Worm (Caenorhabditis elegans) whole organism, late embryonic: Measurements from ENCODE around the gene elo-2.

Source experiments
- F13H6.1 ChIP-seq: sonication (generic microtip); optimal IDR thresholded peaks from 2 replicates; lab custom pipeline; 2016; ENCODE audit warnings: missing genetic modification characterization, missing compliant biosample characterization
- fkh-6 ChIP-seq: sonication (generic microtip); optimal IDR thresholded peaks from 2 replicates; lab custom pipeline; 2016; ENCODE audit warnings: missing genetic modification characterization, missing compliant biosample characterization
- nhr-232 ChIP-seq: sonication (generic microtip); optimal IDR thresholded peaks from 2 replicates; lab custom pipeline; 2016; ENCODE audit warnings: missing genetic modification characterization, missing compliant biosample characterization
- pqm-1 ChIP-seq: sonication (generic microtip); optimal IDR thresholded peaks from 2 replicates; lab custom pipeline; 2016; ENCODE audit warnings: missing genetic modification characterization, missing compliant biosample characterization
- unc-86 ChIP-seq: sonication (generic microtip); optimal IDR thresholded peaks from 2 replicates; lab custom pipeline; 2016; ENCODE audit warnings: missing genetic modification characterization, missing compliant biosample characterization

ce11 chrIV:17483230-17483629 is 16.0 kb upstream of the elo-2 start, which contains the start of gene rabr-2:
- TF ChIP-seq pqm-1 (tag; lab: Kevin White, UChicago) (no peak), unc-86 (tag; lab: Kevin White, UChicago) (no peak), fkh-6 (tag; lab: Kevin White, UChicago) (no peak), F13H6.1 (tag; lab: Kevin White, UChicago) (no peak), nhr-232 (tag; lab: Kevin White, UChicago) (no peak)
